Fruit fly (Drosophila melanogaster) whole organism, embryonic: ENCODE data around the gene MtnF.

ENCODE experiments used
- Aef1 ChIP-seq: fragments of 200-800 bp; sonication (Bioruptor generic); IDR thresholded peaks from 3 replicates; pipeline ENCODE4 v1.3.6; 2022; ENCODE audit warnings: missing biosample characterization, missing genetic modification characterization
- Atf3 ChIP-seq: fragments of 200-800 bp; sonication (Bioruptor generic); optimal IDR thresholded peaks from 3 replicates; lab custom pipeline; 2016; ENCODE audit warnings: missing biosample characterization, missing genetic modification characterization
- Bdp1 ChIP-seq: fragments of 200-800 bp; sonication (Bioruptor generic); optimal IDR thresholded peaks from 3 replicates; lab custom pipeline; 2016; ENCODE audit warnings: missing biosample characterization, missing genetic modification characterization
- CG10543 ChIP-seq: fragments of 200-800 bp; sonication (Bioruptor generic); optimal IDR thresholded peaks from 3 replicates; lab custom pipeline; 2017; ENCODE audit warnings: missing biosample characterization, mild to moderate bottlenecking, missing genetic modification characterization, moderate library complexity
- CG10565 ChIP-seq: fragments of 200-800 bp; sonication (Bioruptor generic); optimal IDR thresholded peaks from 3 replicates; lab custom pipeline; 2016; ENCODE audit warnings: missing biosample characterization, mild to moderate bottlenecking, missing genetic modification characterization
- CG10654 ChIP-seq: fragments of 200-800 bp; sonication (Bioruptor generic); optimal IDR thresholded peaks from 2 replicates; lab custom pipeline; 2016; ENCODE audit warnings: missing biosample characterization, missing genetic modification characterization
- CG11085 ChIP-seq: fragments of 200-800 bp; sonication (Bioruptor generic); IDR thresholded peaks from 2 replicates; pipeline ENCODE4 v1.3.6; 2022; ENCODE audit warnings: missing biosample characterization, missing genetic modification characterization
- CG14965 ChIP-seq: fragments of 200-800 bp; sonication (Bioruptor generic); optimal IDR thresholded peaks from 2 replicates; lab custom pipeline; 2016; ENCODE audit warnings: missing biosample characterization, missing genetic modification characterization, borderline replicate concordance
- CG1529 ChIP-seq: fragments of 200-800 bp; sonication (Bioruptor generic); optimal IDR thresholded peaks from 3 replicates; lab custom pipeline; 2018; ENCODE audit warnings: missing biosample characterization, missing genetic modification characterization
- CG1602 ChIP-seq: fragments of 200-800 bp; sonication (Bioruptor generic); optimal IDR thresholded peaks from 3 replicates; lab custom pipeline; 2016; ENCODE audit warnings: missing biosample characterization, missing genetic modification characterization
- CG17612 ChIP-seq: fragments of 200-800 bp; sonication (Bioruptor generic); IDR thresholded peaks from 2 replicates; pipeline ENCODE4 v1.3.6; 2022; ENCODE audit warnings: missing biosample characterization, missing genetic modification characterization
- CG18011 ChIP-seq: fragments of 200-800 bp; sonication (Bioruptor generic); optimal IDR thresholded peaks from 2 replicates; lab custom pipeline; 2017; ENCODE audit warnings: missing biosample characterization, missing genetic modification characterization, mild to moderate bottlenecking, moderate library complexity, missing genotype
- CG18619 ChIP-seq: fragments of 200-800 bp; sonication (Bioruptor generic); optimal IDR thresholded peaks from 3 replicates; lab custom pipeline; 2017; ENCODE audit warnings: missing biosample characterization, mild to moderate bottlenecking, missing genetic modification characterization
- CG30431 ChIP-seq: fragments of 200-800 bp; sonication (Bioruptor generic); optimal IDR thresholded peaks from 2 replicates; lab custom pipeline; 2017; ENCODE audit warnings: missing biosample characterization, missing genetic modification characterization
- CG31388 ChIP-seq: fragments of 200-800 bp; sonication (Bioruptor generic); optimal IDR thresholded peaks from 2 replicates; lab custom pipeline; 2016; ENCODE audit warnings: missing biosample characterization, missing genetic modification characterization
- CG31441 ChIP-seq: fragments of 200-800 bp; sonication (Bioruptor generic); IDR thresholded peaks from 2 replicates; pipeline ENCODE4 v1.3.6; 2022; ENCODE audit warnings: missing biosample characterization, missing genetic modification characterization
- CG6254 ChIP-seq: fragments of 200-800 bp; sonication (Bioruptor generic); optimal IDR thresholded peaks from 3 replicates; lab custom pipeline; 2017; ENCODE audit warnings: mild to moderate bottlenecking, missing biosample characterization, missing genetic modification reagents, missing genetic modification characterization
- Deaf1 ChIP-seq: fragments of 200-800 bp; optimal IDR thresholded peaks from 3 replicates; lab custom pipeline; 2019; ENCODE audit warnings: missing biosample characterization, mild to moderate bottlenecking, missing genetic modification characterization, moderate library complexity
- Dip3 ChIP-seq: fragments of 200-800 bp; sonication (Bioruptor generic); optimal IDR thresholded peaks from 3 replicates; lab custom pipeline; 2016; ENCODE audit warnings: missing biosample characterization, missing genetic modification characterization
- Ets65A ChIP-seq: fragments of 200-800 bp; sonication (Bioruptor generic); peaks from one replicate; lab custom pipeline; 2016; ENCODE audit warnings: missing biosample characterization, missing genetic modification characterization
- GATAe ChIP-seq: fragments of 200-800 bp; sonication (Bioruptor generic); conservative IDR thresholded peaks from 2 replicates; pipeline ENCODE4 v1.3.6; 2022; ENCODE audit warnings: missing biosample characterization, missing genetic modification characterization
- HLHmδ ChIP-seq: fragments of 200-800 bp; sonication (Bioruptor generic); optimal IDR thresholded peaks from 2 replicates; lab custom pipeline; 2018; ENCODE audit warnings: missing biosample characterization, mild to moderate bottlenecking, missing genetic modification characterization, moderate library complexity
- Hmr ChIP-seq: fragments of 200-800 bp; sonication (Bioruptor generic); optimal IDR thresholded peaks from 3 replicates; lab custom pipeline; 2017; ENCODE audit warnings: mild to moderate bottlenecking, missing biosample characterization, missing genetic modification reagents, missing genetic modification characterization
- Hmx ChIP-seq: fragments of 200-800 bp; sonication (Bioruptor generic); optimal IDR thresholded peaks from 2 replicates; lab custom pipeline; 2016; ENCODE audit warnings: missing biosample characterization, missing genetic modification characterization
- Kr ChIP-seq: fragments of 200-800 bp; sonication (Bioruptor generic); optimal IDR thresholded peaks from 2 replicates; lab custom pipeline; 2017; ENCODE audit warnings: missing biosample characterization, mild to moderate bottlenecking, missing genetic modification characterization
- Mad ChIP-seq: fragments of 200-800 bp; sonication (Bioruptor generic); optimal IDR thresholded peaks from 2 replicates; lab custom pipeline; 2016; ENCODE audit warnings: missing biosample characterization, missing genetic modification characterization
- Six4 ChIP-seq: fragments of 200-800 bp; sonication (Bioruptor generic); optimal IDR thresholded peaks from 2 replicates; lab custom pipeline; 2016; ENCODE audit warnings: missing biosample characterization, missing genetic modification characterization
- YL-1 ChIP-seq: fragments of 200-800 bp; sonication (Bioruptor generic); optimal IDR thresholded peaks from 3 replicates; lab custom pipeline; 2017; ENCODE audit warnings: missing biosample characterization, mild to moderate bottlenecking, missing genetic modification characterization
- ash1 ChIP-seq: fragments of 200-800 bp; sonication (Bioruptor generic); optimal IDR thresholded peaks from 2 replicates; lab custom pipeline; 2018; ENCODE audit warnings: missing biosample characterization, mild to moderate bottlenecking, missing genetic modification characterization
- cg ChIP-seq: fragments of 200-800 bp; sonication (Bioruptor generic); optimal IDR thresholded peaks from 3 replicates; lab custom pipeline; 2019; ENCODE audit warnings: missing biosample characterization, mild to moderate bottlenecking, missing genetic modification characterization, moderate library complexity
- eve ChIP-seq, 2 experiments: fragments of >200 bp; optimal IDR thresholded peaks; 2 replicates each; lab custom pipeline; 2017; ENCODE audit warnings: missing biosample characterization in 2 of 2, missing genetic modification characterization in 2 of 2
- exex ChIP-seq: fragments of 200-800 bp; sonication (Bioruptor generic); optimal IDR thresholded peaks from 4 replicates; lab custom pipeline; 2018; ENCODE audit warnings: missing biosample characterization, mild to moderate bottlenecking, missing genetic modification characterization, moderate library complexity
- gt ChIP-seq: fragments of 200-800 bp; sonication (Bioruptor generic); IDR thresholded peaks from 2 replicates; pipeline ENCODE4 v1.3.6; 2022; ENCODE audit warnings: missing biosample characterization, missing genetic modification characterization
- her ChIP-seq: fragments of 200-800 bp; sonication (Bioruptor generic); optimal IDR thresholded peaks from 2 replicates; lab custom pipeline; 2016; ENCODE audit warnings: missing biosample characterization, missing genetic modification characterization
- mld ChIP-seq: fragments of 200-800 bp; sonication (Bioruptor generic); IDR thresholded peaks from 3 replicates; pipeline ENCODE4 v1.3.6; 2022; ENCODE audit warnings: missing biosample characterization, missing genetic modification characterization; ENCODE audit not compliant: partially characterized antibody
- nerfin-1 ChIP-seq: fragments of 200-800 bp; sonication (Bioruptor generic); optimal IDR thresholded peaks from 3 replicates; lab custom pipeline; 2019; ENCODE audit warnings: missing biosample characterization, mild to moderate bottlenecking, missing genetic modification characterization, moderate library complexity
- nerfin-2 ChIP-seq: fragments of 200-800 bp; sonication (Bioruptor generic); IDR thresholded peaks from 2 replicates; pipeline ENCODE4 v1.3.6; 2022; ENCODE audit warnings: missing biosample characterization, missing genetic modification characterization; ENCODE audit not compliant: partially characterized antibody
- nmo ChIP-seq: fragments of 200-800 bp; sonication (Bioruptor generic); optimal IDR thresholded peaks from 2 replicates; lab custom pipeline; 2018; ENCODE audit warnings: missing biosample characterization, mild to moderate bottlenecking, missing genetic modification characterization, moderate library complexity
- otp ChIP-seq: fragments of 200-800 bp; sonication (Bioruptor generic); IDR thresholded peaks from 3 replicates; pipeline ENCODE4, ENCODE4 v1.3.6; 2022; ENCODE audit warnings: missing biosample characterization, missing genetic modification characterization
- prd ChIP-seq, 3 experiments: fragments of >200 bp in 2 of 3; fragments of 200-800 bp in 1 of 3; sonication (Bioruptor generic) in 1 of 3; optimal IDR thresholded peaks in 2 of 3; IDR thresholded peaks in 1 of 3; 2 replicates in 2 of 3; 3 replicates in 1 of 3; pipeline versions ENCODE4 v1.3.6 to Lab custom; 2017 to 2022; ENCODE audit warnings: missing biosample characterization in 1 of 3, missing genetic modification characterization in 1 of 3
- repo ChIP-seq: fragments of 200-800 bp; sonication (Bioruptor generic); optimal IDR thresholded peaks from 2 replicates; lab custom pipeline; 2016; ENCODE audit warnings: missing biosample characterization, missing genetic modification characterization
- run ChIP-seq: fragments of 200-800 bp; sonication (Bioruptor generic); optimal IDR thresholded peaks from 3 replicates; lab custom pipeline; 2018; ENCODE audit warnings: missing biosample characterization, mild to moderate bottlenecking, missing genetic modification characterization
- sima ChIP-seq: fragments of 200-800 bp; sonication (Bioruptor generic); optimal IDR thresholded peaks from 2 replicates; lab custom pipeline; 2016; ENCODE audit warnings: missing biosample characterization, missing genetic modification characterization
- slbo ChIP-seq: fragments of 200-800 bp; sonication (Bioruptor generic); IDR thresholded peaks from 2 replicates; pipeline ENCODE4 v1.3.6; 2022; ENCODE audit warnings: missing biosample characterization, missing genetic modification characterization
- sug ChIP-seq: fragments of 200-800 bp; optimal IDR thresholded peaks from 2 replicates; lab custom pipeline; 2019; ENCODE audit warnings: missing biosample characterization, mild to moderate bottlenecking, missing genetic modification characterization, moderate library complexity
- wdn ChIP-seq: fragments of 200-800 bp; sonication (Bioruptor generic); IDR thresholded peaks from 2 replicates; pipeline ENCODE4 v1.3.6; 2022; ENCODE audit warnings: missing biosample characterization, missing genetic modification characterization
- zen ChIP-seq: fragments of 200-800 bp; sonication (Bioruptor generic); optimal IDR thresholded peaks from 3 replicates; lab custom pipeline; 2018; ENCODE audit warnings: missing biosample characterization, mild to moderate bottlenecking, missing genetic modification characterization, moderate library complexity

MtnF gene

DNA sequence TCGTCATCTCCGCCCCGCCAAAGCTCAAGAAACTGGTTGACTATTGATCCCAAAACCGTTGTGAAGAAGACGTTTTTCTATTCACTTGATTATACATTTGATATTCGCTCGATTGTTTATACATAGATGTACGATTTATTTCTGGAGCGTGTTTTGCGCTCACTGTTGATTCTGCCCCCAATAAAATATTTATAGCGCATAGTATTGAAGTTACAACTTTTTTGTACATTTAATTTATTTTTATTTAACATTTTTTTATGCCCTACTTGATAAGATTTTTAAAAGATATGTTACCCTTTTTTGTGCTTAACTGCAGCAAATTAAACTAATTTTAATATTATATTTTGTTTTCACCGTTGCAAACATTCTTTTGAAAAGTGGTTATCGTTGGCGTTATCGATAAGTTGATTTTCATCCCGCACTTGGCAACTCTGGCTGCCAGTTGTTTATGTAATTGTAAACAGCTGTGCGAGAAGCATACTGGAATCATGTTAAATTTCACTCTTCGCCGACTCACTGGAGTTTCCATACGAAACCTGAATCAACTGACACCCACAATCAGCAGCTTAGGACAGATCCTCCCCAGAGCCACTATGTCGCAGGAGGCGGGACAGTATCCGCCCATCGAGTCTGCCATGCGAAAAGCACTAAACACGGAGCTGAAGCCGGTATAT, 24.3 kb upstream of the MtnF start, which contains the start of gene CG31126 (continued):
- TF ChIP-seq nerfin-1 (tag; lab: Kevin White, UChicago) (no peak), Deaf1 (tag; lab: Kevin White, UChicago) (no peak), zen (no peak), Kr (GFP tag; lab: Kevin White, UChicago) (no peak), nmo (GFP tag; lab: Kevin White, UChicago) (peak; percentile 6), nerfin-2 (GFP tag; lab: Robert Waterston, UW) (peak; percentile 50; the same call in 1 of the 2 replicates)

DNA sequence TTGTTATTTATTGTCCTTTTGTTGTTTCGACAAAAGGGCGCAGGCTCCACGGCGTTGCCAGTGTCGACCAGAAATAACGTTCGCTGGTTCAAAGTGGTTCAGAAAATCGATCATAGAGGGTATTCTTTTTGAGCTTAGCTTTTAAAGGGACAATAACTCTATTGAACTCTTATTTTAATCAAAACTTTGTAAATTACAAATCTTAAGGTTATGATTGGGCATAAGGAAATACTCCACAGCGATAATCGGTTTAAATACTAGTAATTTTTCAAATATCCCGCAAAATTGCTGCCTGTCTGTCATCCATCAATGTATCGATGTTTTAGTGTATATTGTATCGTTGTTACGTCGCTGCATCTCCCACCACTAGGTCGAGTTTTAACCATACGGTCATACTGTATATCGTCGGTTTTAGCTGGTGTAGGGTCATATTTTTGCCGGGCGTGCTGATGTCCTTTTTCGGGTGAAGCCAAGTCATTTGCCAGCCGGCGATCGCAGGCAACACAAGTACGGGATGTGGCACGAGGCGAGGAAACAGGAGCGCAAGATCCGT, 19.9 kb upstream of the MtnF start, which contains the start of the genes CG31125 and CG6695:
TSS of gene CG31125 (minus strand) at position 51 of the 553 bp plus-strand sequence.
TSS of gene CG6695 (plus strand) at position 391 of the 553 bp plus-strand sequence.
- no peak for TF ChIP-seq gt (GFP tag; lab: Robert Waterston, UW)
- peak; percentile 48 for TF ChIP-seq Atf3
- no peak for TF ChIP-seq CG6254
- peak; percentile 71 for TF ChIP-seq YL-1 (GFP tag; lab: Kevin White, UChicago)
- no peak for TF ChIP-seq CG17612 (GFP tag; lab: Robert Waterston, UW)
- no peak for TF ChIP-seq CG30431 (GFP tag; lab: Kevin White, UChicago)
- no peak for TF ChIP-seq HLHmδ (GFP tag; lab: Kevin White, UChicago)
- peak; percentile 21 for TF ChIP-seq CG18011 (GFP tag; lab: Kevin White, UChicago)
- no peak; the same call in 2 of the 3 replicates for TF ChIP-seq Aef1 (GFP tag; lab: Robert Waterston, UW)
- 0 out of 3 replicates have a peak, but pooled peaks have one; percentile 66 for TF ChIP-seq mld
- no peak for TF ChIP-seq exex (tag; lab: Kevin White, UChicago)
- no peak for TF ChIP-seq run (tag; lab: Kevin White, UChicago)
- TF ChIP-seq sug (tag; lab: Kevin White, UChicago): no peak
- no peak for TF ChIP-seq cg (GFP tag; lab: Kevin White, UChicago)
- no peak for TF ChIP-seq eve (GFP tag; optimal IDR thresholded peaks at IDR 0.05; lab: Kevin White, UChicago)
- TF ChIP-seq her: peak; percentile 53
- no peak for TF ChIP-seq otp
- peak; percentile 25 for TF ChIP-seq Bdp1 (GFP tag; lab: Kevin White, UChicago)
- TF ChIP-seq Dip3: peak; percentile 60
- peak; percentile 41 for TF ChIP-seq CG1602 (GFP tag; lab: Kevin White, UChicago)
- peak; percentile 67 for TF ChIP-seq slbo
- peak; percentile 96 for TF ChIP-seq Ets65A
- no peak for TF ChIP-seq prd (optimal IDR thresholded peaks at IDR 0.05; lab: Kevin White, UChicago)
- TF ChIP-seq prd (GFP tag; IDR thresholded peaks at IDR 0.05; lab: Robert Waterston, UW): peak; percentile 53; the same call in 1 of the 3 replicates
- TF ChIP-seq CG31388 (GFP tag; lab: Kevin White, UChicago): no peak
- peak; percentile 27 for TF ChIP-seq Six4 (GFP tag; lab: Kevin White, UChicago)
- peak; percentile 23 for TF ChIP-seq repo
- TF ChIP-seq CG18619 (GFP tag; lab: Kevin White, UChicago): peak; percentile 35
- TF ChIP-seq CG10654 (GFP tag; lab: Kevin White, UChicago): peak; percentile 40
- no peak for TF ChIP-seq Hmr
- no peak for TF ChIP-seq CG14965
- no peak for TF ChIP-seq CG1529 (GFP tag; lab: Kevin White, UChicago)
- TF ChIP-seq GATAe: no peak
- no peak for TF ChIP-seq sima (GFP tag; lab: Kevin White, UChicago)
- no peak for TF ChIP-seq CG10565
- TF ChIP-seq nerfin-2 (GFP tag; lab: Robert Waterston, UW): peak; percentile 58; the same call in 1 of the 2 replicates
- no peak for TF ChIP-seq CG31441 (GFP tag; lab: Robert Waterston, UW)
- peak; percentile 20 for TF ChIP-seq CG10543 (GFP tag; lab: Kevin White, UChicago)
- TF ChIP-seq ash1 (GFP tag; lab: Kevin White, UChicago): no peak
- no peak for TF ChIP-seq CG11085 (GFP tag; lab: Robert Waterston, UW)
- peak; percentile 58 for TF ChIP-seq Mad
- no peak for TF ChIP-seq Hmx (GFP tag; lab: Kevin White, UChicago)
- no peak for TF ChIP-seq wdn
